Worm (Caenorhabditis elegans) whole organism, L4/young adult: ENCODE measurements around the gene nlp-14.

Experiments used
- W03F9.2 ChIP-seq: fragments of 150-350 bp; optimal IDR thresholded peaks from 2 replicates; lab custom pipeline; 2014; ENCODE audit warnings: missing biosample characterization, missing genetic modification characterization
- dao-5 ChIP-seq: sonication (generic microtip); optimal IDR thresholded peaks from 2 replicates; lab custom pipeline; 2016; ENCODE audit warnings: missing genotype, missing genetic modification characterization, moderate library complexity, missing compliant biosample characterization
- him-1 ChIP-seq: sonication (generic microtip); optimal IDR thresholded peaks from 2 replicates; lab custom pipeline; 2016; ENCODE audit warnings: missing genotype, missing genetic modification reagents, missing genetic modification characterization, missing compliant biosample characterization

DNA sequence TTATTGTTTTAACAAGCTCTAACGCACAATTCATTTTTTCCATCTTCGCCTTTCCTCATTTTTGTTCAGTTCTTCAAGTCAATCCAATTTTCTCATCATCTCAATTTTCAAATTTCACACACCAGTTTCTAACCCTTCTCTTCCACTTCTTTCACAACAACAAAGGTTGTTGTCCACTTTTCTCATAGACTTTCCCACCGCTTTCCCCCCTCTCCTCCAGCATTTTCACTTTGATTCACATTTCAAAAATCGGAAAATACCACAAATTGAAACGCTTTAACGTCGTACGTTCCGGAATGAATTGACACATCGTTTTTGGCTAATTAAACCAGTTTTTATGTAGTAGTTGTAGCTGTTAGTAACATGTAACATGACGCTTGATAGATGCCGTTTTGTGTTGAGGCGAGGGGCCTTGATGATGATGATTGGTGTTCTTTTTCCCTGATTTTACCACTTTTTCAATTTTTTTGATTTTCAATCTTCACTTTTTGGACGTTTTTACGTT, 28.9 kb downstream of the nlp-14 start:
- TF ChIP-seq him-1 (tag; lab: Kevin White, UChicago) (no peak), dao-5 (tag; lab: Kevin White, UChicago) (no peak), W03F9.2 (tag; lab: Kevin White, UChicago) (no peak)
